Worm (Caenorhabditis elegans): Measurements from ENCODE around the gene svh-5.

svh-5 gene

ce11 chrX:15339807-15340596 is 37.6 kb downstream of the svh-5 start, which contains the start of gene Y15E3A.5:
Gene Y15E3A.5 (plus strand): TSS chrX:15340558.
- TF ChIP-seq mab-5 (tag; optimal IDR thresholded peaks at IDR 0.05) (no peak), blmp-1 (tag; optimal IDR thresholded peaks at IDR 0.05) (no peak), sptf-1 (tag; optimal IDR thresholded peaks at IDR 0.05) (no peak), lsy-2 (tag; optimal IDR thresholded peaks at IDR 0.05) (no peak), elt-1 (tag; optimal IDR thresholded peaks at IDR 0.05; ENCODE audit: borderline replicate concordance, insufficient read depth) (no peak), mls-2 (tag; optimal IDR thresholded peaks at IDR 0.05) (no peak), nhr-28 (tag; optimal IDR thresholded peaks at IDR 0.05) (no peak), unc-39 (tag; optimal IDR thresholded peaks at IDR 0.05) (no peak), nhr-76 (tag; optimal IDR thresholded peaks at IDR 0.05) (no peak), drap-1 (GFP tag; optimal IDR thresholded peaks at IDR 0.05) (no peak), ceh-83 (GFP tag; optimal IDR thresholded peaks at IDR 0.05) (no peak), nhr-12 (tag; optimal IDR thresholded peaks at IDR 0.05) (no peak), flh-1 (GFP tag; optimal IDR thresholded peaks at IDR 0.05) (no peak), zip-8 (tag; optimal IDR thresholded peaks at IDR 0.05) (no peak), ztf-11 (tag; optimal IDR thresholded peaks at IDR 0.05) (no peak), tbx-8 (GFP tag; optimal IDR thresholded peaks at IDR 0.05) (no peak), nhr-237 (tag; optimal IDR thresholded peaks at IDR 0.05) (no peak)

DNA sequence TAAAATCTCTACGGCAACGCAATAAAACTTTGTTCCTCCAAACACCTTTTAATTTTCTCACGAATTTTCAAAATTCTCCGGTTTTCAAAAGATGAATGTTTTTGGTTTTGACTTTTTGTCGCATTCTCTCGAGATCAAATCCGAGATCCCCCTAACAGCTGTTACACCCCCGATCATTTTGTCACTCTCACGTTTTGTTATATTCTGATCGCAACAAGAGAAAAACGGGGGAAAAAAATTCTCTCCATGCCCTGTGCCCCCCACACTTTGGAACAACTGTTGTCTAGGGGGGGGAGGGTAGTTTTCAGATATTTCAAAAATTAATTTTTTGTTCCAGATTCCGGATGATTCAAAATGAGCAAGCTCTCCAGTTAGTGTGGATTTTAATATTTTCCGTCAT is 39.4 kb downstream of the svh-5 start:
- TF ChIP-seq drap-1 (GFP tag; optimal IDR thresholded peaks at IDR 0.05) (no peak), unc-120 (tag; optimal IDR thresholded peaks at IDR 0.05; ENCODE audit: poor library complexity, severe bottlenecking) (peak; percentile 25), ztf-11 (tag; optimal IDR thresholded peaks at IDR 0.05) (no peak), nhr-237 (tag; optimal IDR thresholded peaks at IDR 0.05) (no peak), M03D4.4 (tag; optimal IDR thresholded peaks at IDR 0.05) (no peak), hlh-1 (tag; optimal IDR thresholded peaks at IDR 0.05) (peak; percentile 92), nhr-76 (tag; optimal IDR thresholded peaks at IDR 0.05) (no peak), nhr-28 (tag; optimal IDR thresholded peaks at IDR 0.05) (no peak), ces-1 (GFP tag; optimal IDR thresholded peaks at IDR 0.05) (no peak), unc-62 (GFP tag; optimal IDR thresholded peaks at IDR 0.05) (peak; percentile 21)

ce11 chrX:15336392-15336791 is 41.2 kb downstream of the svh-5 start:
- TF ChIP-seq ham-2 (GFP tag; optimal IDR thresholded peaks at IDR 0.05) (no peak), cnd-1 (tag; optimal IDR thresholded peaks at IDR 0.05) (no peak), lin-32 (GFP tag; optimal IDR thresholded peaks at IDR 0.05) (no peak), drap-1 (GFP tag; optimal IDR thresholded peaks at IDR 0.05) (no peak), elt-3 (tag; optimal IDR thresholded peaks at IDR 0.05) (no peak), mls-2 (tag; optimal IDR thresholded peaks at IDR 0.05) (no peak), nhr-76 (tag; optimal IDR thresholded peaks at IDR 0.05) (no peak), unc-62 (GFP tag; optimal IDR thresholded peaks at IDR 0.05) (no peak), lin-13 (tag; optimal IDR thresholded peaks at IDR 0.05) (no peak), ceh-43 (GFP tag; optimal IDR thresholded peaks at IDR 0.05) (no peak), unc-39 (tag; optimal IDR thresholded peaks at IDR 0.05) (no peak), unc-120 (tag; optimal IDR thresholded peaks at IDR 0.05; ENCODE audit: poor library complexity, severe bottlenecking) (no peak), snpc-4 (tag; optimal IDR thresholded peaks at IDR 0.05) (no peak), M03D4.4 (tag; optimal IDR thresholded peaks at IDR 0.05) (no peak), blmp-1 (tag; optimal IDR thresholded peaks at IDR 0.05) (no peak), sem-2 (GFP tag; optimal IDR thresholded peaks at IDR 0.05) (no peak), ceh-39 (tag; optimal IDR thresholded peaks at IDR 0.05) (no peak), elt-1 (tag; optimal IDR thresholded peaks at IDR 0.05; ENCODE audit: borderline replicate concordance, insufficient read depth) (no peak), mep-1 (tag; optimal IDR thresholded peaks at IDR 0.05) (no peak), ces-1 (GFP tag; optimal IDR thresholded peaks at IDR 0.05) (no peak)

DNA sequence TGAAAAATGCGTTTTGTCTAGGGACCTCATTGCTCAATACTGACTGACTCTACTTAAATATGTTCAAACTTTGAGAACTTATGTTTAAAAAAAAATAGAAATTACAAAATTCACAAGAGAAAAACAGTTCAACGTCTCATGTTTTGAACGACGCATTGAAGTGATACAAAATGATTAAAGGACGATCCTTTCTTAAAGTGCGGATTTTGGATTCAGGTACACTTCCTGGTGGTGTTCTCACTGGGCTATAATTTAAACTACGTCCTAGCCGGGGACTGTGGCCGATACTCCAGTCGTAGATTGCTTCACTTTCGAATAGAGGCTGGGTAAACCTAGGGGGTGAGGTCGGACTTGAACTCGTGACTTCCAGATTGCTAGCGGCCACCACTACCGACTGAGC is 42.0 kb downstream of the svh-5 start:
- TF ChIP-seq bed-3 (GFP tag; optimal IDR thresholded peaks at IDR 0.05) (no peak), flh-1 (GFP tag; optimal IDR thresholded peaks at IDR 0.05) (no peak), nhr-2 (tag; optimal IDR thresholded peaks at IDR 0.05) (no peak), nhr-76 (tag; optimal IDR thresholded peaks at IDR 0.05) (no peak), ces-1 (GFP tag; optimal IDR thresholded peaks at IDR 0.05) (no peak), nhr-28 (tag; optimal IDR thresholded peaks at IDR 0.05) (no peak)

Data from whole organism, mixed stage, embryonic.